Fruit fly (Drosophila melanogaster) whole organism, prepupa: ENCODE data around the gene hbt.

Experiments
- CG34406 ChIP-seq: fragments of 200-800 bp; sonication (Bioruptor generic); optimal IDR thresholded peaks from 3 replicates; lab custom pipeline; 2016; ENCODE audit warnings: missing biosample characterization, missing genetic modification characterization
- CG6792 ChIP-seq: fragments of 200-800 bp; sonication (Bioruptor generic); optimal IDR thresholded peaks from 3 replicates; lab custom pipeline; 2016; ENCODE audit warnings: missing biosample characterization, missing genetic modification characterization
- CG6854 ChIP-seq: fragments of 200-800 bp; sonication (Bioruptor generic); optimal IDR thresholded peaks from 2 replicates; lab custom pipeline; 2017; ENCODE audit warnings: missing biosample characterization, mild to moderate bottlenecking, missing genetic modification characterization
- Eip78C ChIP-seq: fragments of 200-800 bp; sonication (Bioruptor generic); peaks from one replicate; lab custom pipeline; 2016; ENCODE audit warnings: missing biosample characterization, missing genetic modification characterization
- Ets21C ChIP-seq: fragments of 200-800 bp; sonication (Bioruptor generic); optimal IDR thresholded peaks from 3 replicates; lab custom pipeline; 2016; ENCODE audit warnings: missing biosample characterization, missing genetic modification characterization
- Lpt ChIP-seq: fragments of 200-800 bp; sonication (Bioruptor generic); optimal IDR thresholded peaks from 3 replicates; lab custom pipeline; 2016; ENCODE audit warnings: missing biosample characterization, missing genetic modification characterization

dm6 chr2L:13292626-13293025, 38.3 kb downstream of the hbt start, which contains the start of gene CG16824:
- TF ChIP-seq Lpt (GFP tag; lab: Kevin White, UChicago) (no peak), Eip78C (GFP tag; lab: Kevin White, UChicago) (no peak), Ets21C (GFP tag; lab: Kevin White, UChicago) (no peak), CG34406 (GFP tag; lab: Kevin White, UChicago) (no peak), CG6792 (GFP tag; lab: Kevin White, UChicago) (no peak), CG6854 (GFP tag; lab: Kevin White, UChicago) (no peak)
